Worm (Caenorhabditis elegans): ENCODE measurements around the gene gpx-5.
A peak's percentile ranks its signal among the peaks of the same experiment; 100 is the strongest.

The gpx-5 gene

DNA sequence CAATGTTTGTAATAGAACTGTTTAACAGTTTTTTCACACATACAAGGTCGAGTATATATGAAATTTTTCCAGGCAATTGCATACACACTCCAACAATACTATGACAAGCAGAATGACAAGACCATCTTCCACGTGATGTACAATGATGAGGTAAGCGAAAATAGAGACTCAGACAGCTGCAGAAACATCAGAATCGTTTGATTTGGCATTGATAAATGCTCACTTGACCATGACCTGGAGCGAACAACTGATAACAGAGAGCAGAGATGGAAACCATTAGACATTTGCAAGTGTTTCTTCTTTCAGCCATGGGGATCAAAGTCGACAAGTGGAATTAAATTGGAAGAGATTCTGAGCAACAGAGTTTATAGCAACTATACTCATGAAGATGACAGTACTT is 44.0 kb upstream of the gpx-5 start (continued):
- TF ChIP-seq elt-3 (tag; optimal IDR thresholded peaks at IDR 0.05): peak in 1 of 6 experiments; percentile 6
- no peak for TF ChIP-seq nhr-12 (tag; optimal IDR thresholded peaks at IDR 0.05)
- no peak for TF ChIP-seq egl-13 (tag; optimal IDR thresholded peaks at IDR 0.05)
- TF ChIP-seq C16A3.4 (tag; optimal IDR thresholded peaks at IDR 0.05): no peak
- TF ChIP-seq sup-37 (GFP tag; optimal IDR thresholded peaks at IDR 0.05): no peak
- peak in 1 of 2 experiments; percentile 71 for TF ChIP-seq lin-35 (GFP tag; optimal IDR thresholded peaks at IDR 0.05)
- no peak for TF ChIP-seq ceh-82 (tag; optimal IDR thresholded peaks at IDR 0.05)
- TF ChIP-seq nhr-76 (tag; optimal IDR thresholded peaks at IDR 0.05): no peak
- TF ChIP-seq snu-23 (GFP tag; optimal IDR thresholded peaks at IDR 0.05): peak; percentile 36
- TF ChIP-seq nhr-28 (tag; optimal IDR thresholded peaks at IDR 0.05): no peak
- peak; percentile 33 for TF ChIP-seq nhr-90 (tag; optimal IDR thresholded peaks at IDR 0.05; ENCODE audit: poor library complexity)
- no peak for TF ChIP-seq F16B12.6 (tag; optimal IDR thresholded peaks at IDR 0.05)
- TF ChIP-seq lin-15B (tag; optimal IDR thresholded peaks at IDR 0.05): no peak
- TF ChIP-seq C34B4.2 (tag; optimal IDR thresholded peaks at IDR 0.05): no peak
- TF ChIP-seq nhr-11 (tag; optimal IDR thresholded peaks at IDR 0.05): no peak
- TF ChIP-seq sptf-1 (tag; optimal IDR thresholded peaks at IDR 0.05): no peak
- TF ChIP-seq tlp-1 (tag; optimal IDR thresholded peaks at IDR 0.05): no peak
- TF ChIP-seq hlh-17 (GFP tag; optimal IDR thresholded peaks at IDR 0.05; ENCODE audit: borderline replicate concordance): no peak
- no peak for TF ChIP-seq unc-98 (GFP tag; IDR thresholded peaks at IDR 0.05)
- peak; percentile 16 for TF ChIP-seq jun-1 (tag; optimal IDR thresholded peaks at IDR 0.05)
- TF ChIP-seq tbx-2 (tag; optimal IDR thresholded peaks at IDR 0.05): no peak
- no peak for TF ChIP-seq efl-3 (GFP tag; optimal IDR thresholded peaks at IDR 0.05)
- TF ChIP-seq fkh-8 (tag; optimal IDR thresholded peaks at IDR 0.05): no peak
- TF ChIP-seq C04F5.9 (tag; optimal IDR thresholded peaks at IDR 0.05): no peak
- TF ChIP-seq nhr-71 (tag; optimal IDR thresholded peaks at IDR 0.05): peak; percentile 56
- TF ChIP-seq nhr-85 (tag): peak; percentile 81
- TF ChIP-seq alr-1 (tag; optimal IDR thresholded peaks at IDR 0.05; ENCODE audit: borderline replicate concordance): no peak
- no peak for TF ChIP-seq ceh-90 (tag; optimal IDR thresholded peaks at IDR 0.05)
- peak in 1 of 2 experiments; percentile 70 for TF ChIP-seq mdl-1 (tag; optimal IDR thresholded peaks at IDR 0.05)
- TF ChIP-seq pax-3 (tag; optimal IDR thresholded peaks at IDR 0.05): no peak
- TF ChIP-seq fos-1 (tag; optimal IDR thresholded peaks at IDR 0.05): no peak
- no peak for TF ChIP-seq dpl-1 (GFP tag; optimal IDR thresholded peaks at IDR 0.05)
- TF ChIP-seq nhr-77 (tag; optimal IDR thresholded peaks at IDR 0.05): no peak
- no peak for TF ChIP-seq vab-15 (tag; optimal IDR thresholded peaks at IDR 0.05)
- no peak for TF ChIP-seq nhr-47 (tag; optimal IDR thresholded peaks at IDR 0.05)
- no peak for TF ChIP-seq skn-1 (tag; optimal IDR thresholded peaks at IDR 0.05)
- TF ChIP-seq snpc-4 (tag; optimal IDR thresholded peaks at IDR 0.05): no peak
- no peak for TF ChIP-seq swsn-7 (tag; optimal IDR thresholded peaks at IDR 0.05)
- no peak for TF ChIP-seq ama-1 (optimal IDR thresholded peaks at IDR 0.05)
- TF ChIP-seq irx-1 (tag; optimal IDR thresholded peaks at IDR 0.05): no peak
- no peak for TF ChIP-seq ceh-63 (GFP tag; optimal IDR thresholded peaks at IDR 0.05)
- no peak for TF ChIP-seq ceh-88 (GFP tag; IDR thresholded peaks at IDR 0.05)
- TF ChIP-seq lir-3 (tag; optimal IDR thresholded peaks at IDR 0.05; ENCODE audit: poor library complexity): no peak
- TF ChIP-seq Y116A8C.19 (tag; optimal IDR thresholded peaks at IDR 0.05; ENCODE audit: borderline replicate concordance): no peak
- no peak for TF ChIP-seq dsc-1 (tag; optimal IDR thresholded peaks at IDR 0.05)
- TF ChIP-seq blmp-1 (tag; optimal IDR thresholded peaks at IDR 0.05): peak; percentile 16
- TF ChIP-seq mab-9 (GFP tag; IDR thresholded peaks at IDR 0.05): no peak
- no peak for TF ChIP-seq mep-1 (tag; optimal IDR thresholded peaks at IDR 0.05)
- TF ChIP-seq lin-14 (GFP tag; optimal IDR thresholded peaks at IDR 0.05): peak; percentile 55
- TF ChIP-seq ces-1 (GFP tag; optimal IDR thresholded peaks at IDR 0.05): no peak
- no peak for TF ChIP-seq hlh-4 (tag; optimal IDR thresholded peaks at IDR 0.05)
- no peak for TF ChIP-seq unc-30 (tag; optimal IDR thresholded peaks at IDR 0.05)
- TF ChIP-seq ztf-4 (tag; optimal IDR thresholded peaks at IDR 0.05): no peak
- TF ChIP-seq grh-1 (GFP tag; IDR thresholded peaks at IDR 0.05): no peak
